Worm (Caenorhabditis elegans) whole organism, young adult: Measurements from ENCODE around the gene Y66C5A.2.

Source experiments
- B0019.2 ChIP-seq: fragments of 200-800 bp; sonication (Bioruptor generic); conservative IDR thresholded peaks from 2 replicates; pipeline ENCODE4 v1.3.6; 2022; ENCODE audit warnings: missing genetic modification reagents, missing genetic modification characterization, missing compliant biosample characterization
- B0035.1 ChIP-seq: sonication (generic microtip); optimal IDR thresholded peaks from 2 replicates; lab custom pipeline; 2016; ENCODE audit warnings: missing genetic modification characterization, mild to moderate bottlenecking, missing compliant biosample characterization, missing genotype, missing genetic modification reagents
- B0336.3 ChIP-seq: fragments of 200-800 bp; sonication (Bioruptor generic); IDR thresholded peaks from 2 replicates; pipeline ENCODE4 v1.3.6; 2022; ENCODE audit warnings: missing genetic modification characterization, missing compliant biosample characterization
- D2030.7 ChIP-seq: fragments of 200-800 bp; sonication (Bioruptor generic); IDR thresholded peaks from 2 replicates; pipeline ENCODE4 v1.3.6; 2022; ENCODE audit warnings: missing genetic modification reagents, missing genetic modification characterization, missing compliant biosample characterization
- F22D6.2 ChIP-seq: sonication (generic microtip); optimal IDR thresholded peaks from 2 replicates; lab custom pipeline; 2016; ENCODE audit warnings: mild to moderate bottlenecking, missing genetic modification characterization, missing compliant biosample characterization
- F39B2.1 ChIP-seq: fragments of 200-800 bp; sonication (Bioruptor generic); IDR thresholded peaks from 2 replicates; pipeline ENCODE4 v1.3.6; 2022; ENCODE audit warnings: missing genetic modification reagents, missing genetic modification characterization, missing compliant biosample characterization
- F49E8.2 ChIP-seq: sonication (generic microtip); optimal IDR thresholded peaks from 3 replicates; lab custom pipeline; 2017; ENCODE audit warnings: missing genetic modification characterization, mild to moderate bottlenecking, missing compliant biosample characterization, antibody characterized with exemption, moderate library complexity; ENCODE audit not compliant: insufficient read depth
- F57C9.4 ChIP-seq: sonication (generic microtip); optimal IDR thresholded peaks from 2 replicates; lab custom pipeline; 2017; ENCODE audit warnings: mild to moderate bottlenecking, missing genetic modification characterization, missing compliant biosample characterization
- K12H6.12 ChIP-seq: fragments of 200-800 bp; sonication (Bioruptor generic); optimal IDR thresholded peaks from 2 replicates; lab custom pipeline; 2018; ENCODE audit warnings: mild to moderate bottlenecking, missing genetic modification characterization, missing compliant biosample characterization
- T07F8.4 ChIP-seq: sonication (generic microtip); optimal IDR thresholded peaks from 2 replicates; lab custom pipeline; 2016; ENCODE audit warnings: mild to moderate bottlenecking, missing genetic modification characterization, moderate library complexity, missing compliant biosample characterization
- ZK185.1 ChIP-seq: sonication (generic microtip); optimal IDR thresholded peaks from 2 replicates; lab custom pipeline; 2016; ENCODE audit warnings: mild to moderate bottlenecking, missing genetic modification characterization, missing compliant biosample characterization; ENCODE audit not compliant: poor library complexity, severe bottlenecking
- akir-1 ChIP-seq: fragments of 200-800 bp; sonication (Bioruptor generic); optimal IDR thresholded peaks from 2 replicates; lab custom pipeline; 2018; ENCODE audit warnings: mild to moderate bottlenecking, missing genetic modification characterization, moderate library complexity, missing compliant biosample characterization
- aptf-3 ChIP-seq: fragments of 200-800 bp; sonication (Bioruptor generic); IDR thresholded peaks from 2 replicates; pipeline ENCODE4 v1.3.6; 2022; ENCODE audit warnings: missing genetic modification characterization, missing compliant biosample characterization
- atf-7 ChIP-seq: sonication (generic microtip); optimal IDR thresholded peaks from 2 replicates; lab custom pipeline; 2017; ENCODE audit warnings: mild to moderate bottlenecking, missing genetic modification characterization, missing compliant biosample characterization
- attf-6 ChIP-seq: fragments of 200-800 bp; sonication (Bioruptor generic); IDR thresholded peaks from 2 replicates; pipeline ENCODE4 v1.3.6; 2022; ENCODE audit warnings: missing genetic modification reagents, missing genetic modification characterization, missing compliant biosample characterization
- cebp-2 ChIP-seq: fragments of 200-800 bp; sonication (Bioruptor generic); IDR thresholded peaks from 2 replicates; pipeline ENCODE4 v1.3.6; 2022; ENCODE audit warnings: missing genetic modification characterization, missing compliant biosample characterization
- ceh-79 ChIP-seq: sonication (generic microtip); optimal IDR thresholded peaks from 2 replicates; lab custom pipeline; 2017; ENCODE audit warnings: mild to moderate bottlenecking, missing genetic modification characterization, missing compliant biosample characterization
- ceh-91 ChIP-seq: fragments of 200-800 bp; sonication (Bioruptor generic); IDR thresholded peaks from 2 replicates; pipeline ENCODE4 v1.3.6; 2022; ENCODE audit warnings: missing genetic modification reagents, missing genetic modification characterization, missing compliant biosample characterization
- die-1 ChIP-seq: sonication (generic microtip); optimal IDR thresholded peaks from 2 replicates; lab custom pipeline; 2016; ENCODE audit warnings: missing genotype, mild to moderate bottlenecking, missing genetic modification characterization, missing compliant biosample characterization
- dpff-1 ChIP-seq: sonication (generic microtip); optimal IDR thresholded peaks from 2 replicates; lab custom pipeline; 2017; ENCODE audit warnings: mild to moderate bottlenecking, missing genetic modification characterization, missing compliant biosample characterization
- egl-44 ChIP-seq: fragments of 200-800 bp; sonication (Bioruptor generic); IDR thresholded peaks from 2 replicates; pipeline ENCODE4 v1.3.6; 2022; ENCODE audit warnings: missing genetic modification reagents, missing genetic modification characterization, missing compliant biosample characterization
- ekl-4 ChIP-seq: fragments of 200-800 bp; sonication (Bioruptor generic); IDR thresholded peaks from 2 replicates; pipeline ENCODE4 v1.3.6; 2022; ENCODE audit warnings: missing genetic modification reagents, missing genetic modification characterization, missing compliant biosample characterization
- ets-4 ChIP-seq: fragments of 200-800 bp; sonication (Bioruptor generic); optimal IDR thresholded peaks from 2 replicates; lab custom pipeline; 2018; ENCODE audit warnings: mild to moderate bottlenecking, missing genetic modification characterization, missing compliant biosample characterization
- hsf-1 ChIP-seq: fragments of 200-800 bp; sonication (Bioruptor generic); IDR thresholded peaks from 2 replicates; pipeline ENCODE4 v1.3.6; 2022; ENCODE audit warnings: missing genetic modification reagents, missing genetic modification characterization, missing compliant biosample characterization
- let-607 ChIP-seq, 2 experiments: fragments of 200-800 bp in 1 of 2; sonication (Bioruptor generic) in 1 of 2; sonication (generic microtip) in 1 of 2; optimal IDR thresholded peaks; 2 replicates each; lab custom pipeline; 2016 to 2018; ENCODE audit warnings: mild to moderate bottlenecking in 2 of 2, missing compliant biosample characterization in 2 of 2, missing genetic modification characterization in 2 of 2, moderate library complexity in 2 of 2, missing genotype in 1 of 2
- lin-26 ChIP-seq: fragments of 200-800 bp; sonication (Bioruptor generic); IDR thresholded peaks from 2 replicates; pipeline ENCODE4 v1.3.6; 2022; ENCODE audit warnings: missing genetic modification reagents, missing genetic modification characterization, missing compliant biosample characterization
- lin-35 ChIP-seq, 3 experiments: fragments of 150-350 bp in 2 of 3; sonication (generic microtip) in 1 of 3; optimal IDR thresholded peaks; 2 replicates each; lab custom pipeline; 2014 to 2018; ENCODE audit warnings: missing biosample characterization in 3 of 3, missing genetic modification characterization in 3 of 3, missing genetic modification reagents in 3 of 3
- madf-10 ChIP-seq: sonication (generic microtip); optimal IDR thresholded peaks from 2 replicates; lab custom pipeline; 2016; ENCODE audit warnings: mild to moderate bottlenecking, missing genetic modification characterization, missing compliant biosample characterization
- madf-6 ChIP-seq: fragments of 200-800 bp; sonication (Bioruptor generic); IDR thresholded peaks from 2 replicates; pipeline ENCODE4 v1.3.6; 2022; ENCODE audit warnings: missing genetic modification reagents, missing genetic modification characterization, missing compliant biosample characterization
- mcd-1 ChIP-seq: fragments of 200-800 bp; sonication (Bioruptor generic); IDR thresholded peaks from 2 replicates; pipeline ENCODE4 v1.3.6; 2022; ENCODE audit warnings: missing genetic modification reagents, missing genetic modification characterization, missing compliant biosample characterization
- nhr-120 ChIP-seq: fragments of 200-800 bp; sonication (Bioruptor generic); IDR thresholded peaks from 2 replicates; pipeline ENCODE4 v1.3.6; 2022; ENCODE audit warnings: missing genetic modification characterization, missing compliant biosample characterization
- rcor-1 ChIP-seq: fragments of 200-800 bp; sonication (Bioruptor generic); IDR thresholded peaks from 2 replicates; pipeline ENCODE4 v1.3.6; 2022; ENCODE audit warnings: missing genetic modification reagents, missing genetic modification characterization, missing compliant biosample characterization
- rec-8 ChIP-seq, 2 experiments: sonication (generic microtip); optimal IDR thresholded peaks; 2 replicates each; lab custom pipeline; 2016; ENCODE audit warnings: mild to moderate bottlenecking in 2 of 2, missing genetic modification characterization in 2 of 2, missing genetic modification reagents in 2 of 2, missing genotype in 2 of 2, missing biosample characterization in 1 of 2, missing compliant biosample characterization in 1 of 2, moderate library complexity in 1 of 2
- repo-1 ChIP-seq: sonication (generic microtip); optimal IDR thresholded peaks from 2 replicates; lab custom pipeline; 2017; ENCODE audit warnings: mild to moderate bottlenecking, missing genetic modification characterization, missing compliant biosample characterization
- rpc-1 ChIP-seq, 2 experiments: fragments of 150-350 bp in 1 of 2; sonication (generic microtip) in 1 of 2; optimal IDR thresholded peaks; 2 replicates each; lab custom pipeline; 2014 to 2018; ENCODE audit warnings: missing biosample characterization in 1 of 2, missing genetic modification characterization in 1 of 2, missing genetic modification reagents in 1 of 2, missing genotype in 1 of 2
- sdz-38 ChIP-seq: sonication (generic microtip); optimal IDR thresholded peaks from 2 replicates; lab custom pipeline; 2016; ENCODE audit warnings: missing genotype, missing genetic modification characterization, missing compliant biosample characterization
- snpc-1.3 ChIP-seq: sonication (generic microtip); optimal IDR thresholded peaks from 2 replicates; lab custom pipeline; 2017; ENCODE audit warnings: missing genetic modification characterization, mild to moderate bottlenecking, missing compliant biosample characterization, antibody characterized with exemption, moderate library complexity, missing genotype, missing genetic modification reagents; ENCODE audit not compliant: insufficient read depth
- snpc-4 ChIP-seq, 5 experiments: fragments of 150-350 bp in 1 of 5; sonication (generic microtip) in 4 of 5; optimal IDR thresholded peaks; 2 replicates each; lab custom pipeline; 2014 to 2018; ENCODE audit warnings: missing genetic modification characterization in 5 of 5, missing biosample characterization in 3 of 5, antibody characterized with exemption in 2 of 5, mild to moderate bottlenecking in 2 of 5, missing compliant biosample characterization in 2 of 5, missing genotype in 2 of 5, moderate library complexity in 2 of 5, missing genetic modification reagents in 1 of 5
- sptf-2 ChIP-seq: fragments of 200-800 bp; sonication (Bioruptor generic); optimal IDR thresholded peaks from 2 replicates; lab custom pipeline; 2018; ENCODE audit warnings: mild to moderate bottlenecking, missing genetic modification characterization, missing compliant biosample characterization
- xnd-1 ChIP-seq: sonication (generic microtip); optimal IDR thresholded peaks from 2 replicates; lab custom pipeline; 2016; ENCODE audit warnings: missing genotype, missing genetic modification reagents, missing genetic modification characterization, missing compliant biosample characterization
- zfh-2 ChIP-seq: fragments of 200-800 bp; sonication (Bioruptor generic); conservative IDR thresholded peaks from 2 replicates; pipeline ENCODE4 v1.3.6; 2022; ENCODE audit warnings: missing genetic modification reagents, missing genetic modification characterization, missing compliant biosample characterization
- zim-3 ChIP-seq: sonication (generic microtip); optimal IDR thresholded peaks from 2 replicates; lab custom pipeline; 2017; ENCODE audit warnings: mild to moderate bottlenecking, missing genetic modification characterization, moderate library complexity, missing compliant biosample characterization
- ztf-18 ChIP-seq: sonication (generic microtip); optimal IDR thresholded peaks from 2 replicates; lab custom pipeline; 2016; ENCODE audit warnings: missing genotype, mild to moderate bottlenecking, missing genetic modification characterization, missing compliant biosample characterization
- ztf-28 ChIP-seq: fragments of 200-800 bp; sonication (Bioruptor generic); IDR thresholded peaks from 2 replicates; pipeline ENCODE4 v1.3.6; 2022; ENCODE audit warnings: missing genetic modification reagents, missing genetic modification characterization, missing compliant biosample characterization
- ztf-3 ChIP-seq: fragments of 200-800 bp; sonication (Bioruptor generic); optimal IDR thresholded peaks from 2 replicates; lab custom pipeline; 2018; ENCODE audit warnings: mild to moderate bottlenecking, missing genetic modification characterization, missing compliant biosample characterization
- ztf-6 ChIP-seq: fragments of 200-800 bp; sonication (Bioruptor generic); IDR thresholded peaks from 2 replicates; pipeline ENCODE4 v1.3.6; 2022; ENCODE audit warnings: missing genetic modification reagents, missing genetic modification characterization, missing compliant biosample characterization

Y66C5A.2 gene

DNA sequence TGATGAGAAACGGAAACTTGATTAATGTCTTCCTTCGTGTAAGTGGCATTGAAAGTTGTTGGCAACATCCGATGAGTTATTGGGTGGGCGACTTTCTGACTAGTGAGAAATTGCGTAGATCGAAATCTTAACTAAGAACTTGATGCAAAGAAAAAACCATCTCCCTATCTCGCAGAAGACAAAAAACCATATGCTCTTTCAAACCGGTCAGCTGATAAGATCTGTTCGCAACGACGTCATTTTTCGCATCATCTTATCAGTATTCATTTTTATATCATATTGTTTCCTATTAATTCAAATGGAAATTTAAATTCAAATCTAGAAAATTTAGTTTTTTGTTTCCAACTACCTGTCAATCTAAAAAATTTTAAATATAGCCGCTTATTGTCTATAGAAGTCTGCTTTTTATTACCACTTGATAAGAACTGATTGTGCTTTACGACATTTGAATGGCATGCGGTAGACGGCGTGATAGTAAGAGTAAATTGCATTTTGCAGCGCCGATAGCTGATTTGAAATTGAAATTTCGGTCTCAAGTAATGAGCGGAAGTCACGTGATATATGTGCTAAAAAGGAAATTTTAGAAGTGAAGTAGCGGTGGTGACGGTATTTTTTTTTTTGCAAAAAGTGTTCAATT lies 40.0 kb downstream of the Y66C5A.2 start (continued):
- TF ChIP-seq ztf-6 (GFP tag; lab: Robert Waterston, UW): no peak
- no peak for TF ChIP-seq die-1 (tag; lab: Kevin White, UChicago)
- TF ChIP-seq rec-8 (tag; optimal IDR thresholded peaks at IDR 0.05; lab: Kevin White, UChicago): no peak
- TF ChIP-seq lin-26 (GFP tag; lab: Robert Waterston, UW): no peak
- no peak for TF ChIP-seq hsf-1 (GFP tag; lab: Robert Waterston, UW)
- TF ChIP-seq ets-4 (GFP tag; lab: Kevin White, UChicago): no peak
- TF ChIP-seq T07F8.4 (tag; lab: Kevin White, UChicago): no peak
- TF ChIP-seq mcd-1 (GFP tag; lab: Robert Waterston, UW): no peak
- no peak for TF ChIP-seq F49E8.2 (tag; lab: Kevin White, UChicago)
- TF ChIP-seq madf-10 (tag; lab: Kevin White, UChicago): no peak
- TF ChIP-seq F39B2.1 (GFP tag; lab: Robert Waterston, UW): no peak
- TF ChIP-seq F22D6.2 (tag; lab: Kevin White, UChicago): peak; percentile 24
- no peak for TF ChIP-seq nhr-120 (GFP tag; lab: Robert Waterston, UW)
- TF ChIP-seq madf-6 (GFP tag; lab: Robert Waterston, UW): no peak
- no peak for TF ChIP-seq akir-1 (GFP tag; lab: Kevin White, UChicago)
- TF ChIP-seq ztf-3 (GFP tag; lab: Kevin White, UChicago): no peak
- no peak for TF ChIP-seq snpc-4 (GFP tag; optimal IDR thresholded peaks at IDR 0.05; lab: Kevin White, UChicago)
- peak in 3 of 4 experiments; percentile 0 to 42 (median 28) for TF ChIP-seq snpc-4 (tag; optimal IDR thresholded peaks at IDR 0.05; lab: Kevin White, UChicago)
- TF ChIP-seq B0035.1 (tag; lab: Kevin White, UChicago): no peak
- TF ChIP-seq ekl-4 (GFP tag; lab: Robert Waterston, UW): no peak
- TF ChIP-seq B0336.3 (GFP tag; lab: Robert Waterston, UW): peak; percentile 51; the same call in 1 of the 2 replicates
- TF ChIP-seq ceh-79: no peak
- no peak for TF ChIP-seq sdz-38 (tag; lab: Kevin White, UChicago)
- TF ChIP-seq ZK185.1: no peak
- TF ChIP-seq zim-3 (tag; lab: Kevin White, UChicago): no peak
- no peak for TF ChIP-seq K12H6.12 (tag; lab: Kevin White, UChicago)
- no peak for TF ChIP-seq rpc-1 (optimal IDR thresholded peaks at IDR 0.05; lab: Kevin White, UChicago)
- TF ChIP-seq rpc-1 (tag; optimal IDR thresholded peaks at IDR 0.05; lab: Kevin White, UChicago): no peak
- no peak for TF ChIP-seq zfh-2
- no peak for TF ChIP-seq sptf-2 (GFP tag; lab: Kevin White, UChicago)
- TF ChIP-seq ceh-91 (GFP tag; lab: Robert Waterston, UW): no peak
- TF ChIP-seq dpff-1 (tag; lab: Kevin White, UChicago): no peak
- peak; percentile 92 for TF ChIP-seq atf-7 (tag; lab: Kevin White, UChicago)
- TF ChIP-seq rcor-1 (GFP tag; lab: Robert Waterston, UW): no peak
- TF ChIP-seq aptf-3: no peak

DNA sequence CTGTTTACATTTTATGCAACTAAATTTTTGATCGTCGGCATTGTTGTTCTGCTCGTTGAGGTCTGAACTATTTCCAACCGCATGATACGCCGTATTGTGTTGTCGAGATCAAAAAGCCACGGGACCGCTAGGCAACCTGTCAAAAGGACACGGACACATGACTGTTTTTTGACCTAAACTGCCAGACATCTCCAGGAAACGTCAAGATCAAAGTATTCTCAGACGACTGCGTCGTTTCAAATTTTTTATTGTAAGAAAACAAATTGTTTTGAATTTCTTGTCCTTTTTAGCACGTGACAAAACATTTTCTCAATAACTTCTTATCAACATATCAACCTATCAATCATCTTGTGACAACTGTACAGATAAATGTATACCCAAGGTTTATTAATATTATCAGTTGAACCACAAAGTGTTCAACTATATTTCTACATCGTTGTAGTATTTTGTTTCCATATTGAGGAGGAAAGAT lies 41.6 kb downstream of the Y66C5A.2 start:
- no peak for TF ChIP-seq attf-6 (GFP tag; lab: Robert Waterston, UW)
- no peak for TF ChIP-seq sdz-38 (tag; lab: Kevin White, UChicago)
- no peak for TF ChIP-seq xnd-1 (tag; lab: Kevin White, UChicago)
- no peak for TF ChIP-seq cebp-2 (GFP tag; lab: Robert Waterston, UW)
- no peak for TF ChIP-seq B0019.2 (GFP tag; lab: Robert Waterston, UW)
- peak; percentile 18 for TF ChIP-seq ztf-18 (tag; lab: Kevin White, UChicago)
- peak in 1 of 2 experiments; percentile 46 for TF ChIP-seq let-607 (tag; optimal IDR thresholded peaks at IDR 0.05; lab: Kevin White, UChicago)
- no peak for TF ChIP-seq repo-1 (tag; lab: Kevin White, UChicago)
- no peak for TF ChIP-seq ZK185.1
- 0 out of 2 replicates have a peak, but pooled peaks have one; percentile 43 for TF ChIP-seq egl-44 (GFP tag; lab: Robert Waterston, UW)
- TF ChIP-seq snpc-1.3 (tag; lab: Kevin White, UChicago): no peak
- no peak for TF ChIP-seq nhr-120 (GFP tag; lab: Robert Waterston, UW)
- TF ChIP-seq ztf-28 (GFP tag; lab: Robert Waterston, UW): no peak
- no peak for TF ChIP-seq F57C9.4 (tag; lab: Kevin White, UChicago)
- peak in 1 of 3 experiments; percentile 28 for TF ChIP-seq lin-35 (GFP tag; optimal IDR thresholded peaks at IDR 0.05; lab: Kevin White, UChicago)
- TF ChIP-seq D2030.7 (GFP tag; lab: Robert Waterston, UW): no peak
